Fruit fly (Drosophila melanogaster): ENCODE results near the gene COX8.

Gene COX8

dm6 chr3L:21509488-21510122 lies 29.6 kb downstream of the COX8 start (continued):
- no peak for TF ChIP-seq run (tag; optimal IDR thresholded peaks at IDR 0.05)
- no peak for TF ChIP-seq oc (tag; optimal IDR thresholded peaks at IDR 0.05)
- TF ChIP-seq bigmax (GFP tag; optimal IDR thresholded peaks at IDR 0.05) = no peak
- TF ChIP-seq CG7745 (tag; optimal IDR thresholded peaks at IDR 0.05) = peak; percentile 37
- TF ChIP-seq NC2β (GFP tag; optimal IDR thresholded peaks at IDR 0.05) = peak; percentile 6
- TF ChIP-seq sens (GFP tag) = peak; percentile 90
- TF ChIP-seq lilli (GFP tag; optimal IDR thresholded peaks at IDR 0.05) = peak; percentile 48
- TF ChIP-seq CG17328 (GFP tag; IDR thresholded peaks at IDR 0.05) = peak; percentile 51
- no peak for TF ChIP-seq CG32772 (GFP tag; IDR thresholded peaks at IDR 0.05)
- no peak for TF ChIP-seq CG10543 (GFP tag; optimal IDR thresholded peaks at IDR 0.05)
- TF ChIP-seq scrt (GFP tag; optimal IDR thresholded peaks at IDR 0.05) = peak; percentile 15
- no peak for TF ChIP-seq CG10654 (GFP tag; optimal IDR thresholded peaks at IDR 0.05)
- TF ChIP-seq ems (GFP tag; optimal IDR thresholded peaks at IDR 0.05) = peak; percentile 43
- TF ChIP-seq rib (GFP tag; IDR thresholded peaks at IDR 0.05) = no peak
- TF ChIP-seq Bteb2 (GFP tag; optimal IDR thresholded peaks at IDR 0.05) = no peak
- TF ChIP-seq CG6683 (GFP tag; optimal IDR thresholded peaks at IDR 0.05) = no peak
- peak; percentile 33 for TF ChIP-seq CoRest (tag; optimal IDR thresholded peaks at IDR 0.05)
- no peak for TF ChIP-seq grn (GFP tag; optimal IDR thresholded peaks at IDR 0.05)
- peak; percentile 17 for TF ChIP-seq pb (GFP tag; optimal IDR thresholded peaks at IDR 0.05)
- no peak for TF ChIP-seq CG42726 (GFP tag; IDR thresholded peaks at IDR 0.05; ENCODE audit: partially characterized antibody)
- peak; percentile 11 for TF ChIP-seq pnt (GFP tag; optimal IDR thresholded peaks at IDR 0.05)
- TF ChIP-seq CG1832 (GFP tag; optimal IDR thresholded peaks at IDR 0.05) = no peak
- no peak for TF ChIP-seq cg (GFP tag; optimal IDR thresholded peaks at IDR 0.05)
- no peak for TF ChIP-seq Fer2 (tag; optimal IDR thresholded peaks at IDR 0.05)
- no peak for TF ChIP-seq stc (GFP tag; IDR thresholded peaks at IDR 0.05)
- no peak for TF ChIP-seq D (optimal IDR thresholded peaks at IDR 0.05)
- no peak for TF ChIP-seq D (GFP tag; optimal IDR thresholded peaks at IDR 0.05)
- peak; percentile 19 for TF ChIP-seq fu2 (GFP tag; optimal IDR thresholded peaks at IDR 0.05)
- TF ChIP-seq usp (GFP tag; optimal IDR thresholded peaks at IDR 0.05) = no peak
- no peak for TF ChIP-seq NFAT (GFP tag; IDR thresholded peaks at IDR 0.05)
- TF ChIP-seq Adf1 (GFP tag; IDR thresholded peaks at IDR 0.05) = no peak
- peak; percentile 93 for TF ChIP-seq CG3163 (GFP tag; optimal IDR thresholded peaks at IDR 0.05)
- peak; percentile 5 for TF ChIP-seq CG4854 (GFP tag; optimal IDR thresholded peaks at IDR 0.05)
- peak; percentile 61 for TF ChIP-seq vvl (GFP tag; IDR thresholded peaks at IDR 0.05)
- TF ChIP-seq shn (GFP tag; optimal IDR thresholded peaks at IDR 0.05) = peak; percentile 40
- TF ChIP-seq Asciz (GFP tag; optimal IDR thresholded peaks at IDR 0.05) = peak; percentile 19
- 0 out of 2 replicates have a peak, but pooled peaks have one; percentile 32 for TF ChIP-seq H2.0 (GFP tag; IDR thresholded peaks at IDR 0.05)
- 0 out of 2 replicates have a peak, but pooled peaks have one; percentile 21 for TF ChIP-seq aop (GFP tag; IDR thresholded peaks at IDR 0.05)
- TF ChIP-seq danr (GFP tag; IDR thresholded peaks at IDR 0.05) = no peak
- TF ChIP-seq klu (GFP tag; IDR thresholded peaks at IDR 0.05) = no peak
- no peak for TF ChIP-seq Hey (tag; optimal IDR thresholded peaks at IDR 0.05)
- no peak for TF ChIP-seq lbe (GFP tag; optimal IDR thresholded peaks at IDR 0.05)
- no peak for TF ChIP-seq CG8281 (tag; optimal IDR thresholded peaks at IDR 0.05)
- TF ChIP-seq CG12104 (GFP tag; optimal IDR thresholded peaks at IDR 0.05) = no peak
- TF ChIP-seq dati (GFP tag; IDR thresholded peaks at IDR 0.05) = no peak
- TF ChIP-seq CG31441 (GFP tag; IDR thresholded peaks at IDR 0.05) = no peak; the same call in 1 of the 2 replicates
- TF ChIP-seq CG4282 (GFP tag; optimal IDR thresholded peaks at IDR 0.05) = no peak
- no peak for TF ChIP-seq jing (GFP tag; optimal IDR thresholded peaks at IDR 0.05)
- TF ChIP-seq fd64A (GFP tag; optimal IDR thresholded peaks at IDR 0.05) = no peak
- TF ChIP-seq eyg (GFP tag; optimal IDR thresholded peaks at IDR 0.05) = no peak
- TF ChIP-seq Bdp1 (GFP tag; optimal IDR thresholded peaks at IDR 0.05) = no peak
- no peak for TF ChIP-seq CG3726 (GFP tag; IDR thresholded peaks at IDR 0.05)

Data from whole organism, embryonic.